Fruit fly (Drosophila melanogaster): ENCODE results near the gene eas.

Gene eas

DNA sequence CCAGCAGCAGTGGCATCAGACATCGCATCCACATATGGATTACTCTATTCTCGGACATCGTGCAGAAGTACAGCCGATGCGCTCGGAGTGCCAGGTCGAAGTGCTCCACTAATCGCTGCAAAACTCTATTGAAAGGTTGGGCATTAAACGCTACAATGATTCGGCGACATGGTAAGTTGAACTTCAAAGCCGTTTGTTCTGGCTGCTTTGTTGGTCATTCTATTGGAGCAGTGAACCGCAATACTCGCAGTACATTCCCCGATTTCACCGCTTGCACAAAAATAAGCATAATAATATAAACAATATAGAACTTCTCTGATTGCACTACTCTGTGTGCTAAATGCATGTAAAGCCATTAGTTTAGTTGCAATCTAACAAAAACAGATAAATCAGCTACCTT is 11.7 kb upstream of the eas start, which contains the start of gene CG12507:
TSS of gene CG12507 (minus strand) at position 101 of the 400 bp plus-strand sequence.
- TF ChIP-seq foxo (GFP tag; optimal IDR thresholded peaks at IDR 0.05) (no peak), N (GFP tag; optimal IDR thresholded peaks at IDR 0.05) (no peak), lola (GFP tag; optimal IDR thresholded peaks at IDR 0.05) (no peak), Mio (GFP tag; optimal IDR thresholded peaks at IDR 0.05) (no peak), usp (GFP tag; optimal IDR thresholded peaks at IDR 0.05) (no peak), Jra (GFP tag; optimal IDR thresholded peaks at IDR 0.05) (no peak), fru (GFP tag; optimal IDR thresholded peaks at IDR 0.05) (no peak), brk (GFP tag; optimal IDR thresholded peaks at IDR 0.05) (no peak), Hnf4 (GFP tag; optimal IDR thresholded peaks at IDR 0.05) (no peak), GATAd (GFP tag; optimal IDR thresholded peaks at IDR 0.05) (no peak), sage (GFP tag; optimal IDR thresholded peaks at IDR 0.05) (no peak), Hr83 (GFP tag; optimal IDR thresholded peaks at IDR 0.05; ENCODE audit: poor library complexity, severe bottlenecking) (no peak), psq (GFP tag; optimal IDR thresholded peaks at IDR 0.05) (no peak), Vsx2 (GFP tag; optimal IDR thresholded peaks at IDR 0.05; ENCODE audit: partially characterized antibody) (no peak), CG32264 (GFP tag; optimal IDR thresholded peaks at IDR 0.05) (no peak), ey (GFP tag; optimal IDR thresholded peaks at IDR 0.05) (no peak)

DNA sequence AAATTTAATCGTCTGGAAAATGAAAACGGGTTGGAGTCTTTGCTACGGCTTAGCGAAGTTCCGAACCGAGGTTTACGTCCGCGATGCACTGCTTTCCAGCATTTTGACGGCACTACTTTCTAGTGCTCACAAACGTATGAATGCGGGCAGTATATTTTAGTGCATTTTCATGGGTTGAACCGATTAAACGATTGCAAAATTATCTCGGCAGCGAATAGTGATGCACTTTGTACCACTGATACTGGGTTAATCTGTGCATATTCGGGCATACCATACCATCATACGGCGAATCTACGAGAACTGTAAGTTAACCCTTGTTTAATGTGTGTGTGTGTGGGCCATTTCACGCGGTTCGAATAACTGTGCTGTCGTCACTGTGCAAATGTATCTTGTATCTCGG is 7.3 kb upstream of the eas start, which contains the start of gene Mfe2:
TSS of gene Mfe2 (plus strand) at position 157 of the 400 bp plus-strand sequence.
- TF ChIP-seq fru (GFP tag; optimal IDR thresholded peaks at IDR 0.05) = peak; percentile 39
- peak; percentile 37 for TF ChIP-seq CG9705 (GFP tag; optimal IDR thresholded peaks at IDR 0.05)
- TF ChIP-seq tai (GFP tag; optimal IDR thresholded peaks at IDR 0.05) = no peak
- TF ChIP-seq Myc (optimal IDR thresholded peaks at IDR 0.05) = peak; percentile 44
- peak; percentile 23 for TF ChIP-seq ey (GFP tag; optimal IDR thresholded peaks at IDR 0.05)
- TF ChIP-seq rgr (GFP tag; optimal IDR thresholded peaks at IDR 0.05) = peak; percentile 66
- peak; percentile 40 for TF ChIP-seq br (GFP tag; optimal IDR thresholded peaks at IDR 0.05)
- TF ChIP-seq Sp1 (GFP tag; optimal IDR thresholded peaks at IDR 0.05) = peak; percentile 43
- peak; percentile 35 for TF ChIP-seq psq (GFP tag; optimal IDR thresholded peaks at IDR 0.05)
- peak; percentile 30 for TF ChIP-seq OdsH (GFP tag; optimal IDR thresholded peaks at IDR 0.05)
- no peak for TF ChIP-seq dmrt93B (GFP tag; optimal IDR thresholded peaks at IDR 0.05)
- TF ChIP-seq Hnf4 (GFP tag; optimal IDR thresholded peaks at IDR 0.05) = peak; percentile 88
- no peak for TF ChIP-seq woc (GFP tag; optimal IDR thresholded peaks at IDR 0.05)
- no peak for TF ChIP-seq Dfd (GFP tag; optimal IDR thresholded peaks at IDR 0.05)
- peak; percentile 31 for TF ChIP-seq Jra (GFP tag; optimal IDR thresholded peaks at IDR 0.05)
- peak; percentile 19 for TF ChIP-seq sv (GFP tag; optimal IDR thresholded peaks at IDR 0.05)
- TF ChIP-seq HLH106 (tag; optimal IDR thresholded peaks at IDR 0.05) = peak; percentile 43
- no peak for TF ChIP-seq Rel (GFP tag; optimal IDR thresholded peaks at IDR 0.05)
- TF ChIP-seq Rel (tag; optimal IDR thresholded peaks at IDR 0.05) = peak; percentile 56
- no peak for TF ChIP-seq Abd-B (GFP tag; optimal IDR thresholded peaks at IDR 0.05)
- TF ChIP-seq Hr83 (GFP tag; optimal IDR thresholded peaks at IDR 0.05; ENCODE audit: poor library complexity, severe bottlenecking) = peak; percentile 66
- TF ChIP-seq Hr78 (GFP tag; optimal IDR thresholded peaks at IDR 0.05) = no peak
- TF ChIP-seq foxo (GFP tag; optimal IDR thresholded peaks at IDR 0.05) = peak in 1 of 2 experiments; percentile 67
- TF ChIP-seq h (GFP tag; optimal IDR thresholded peaks at IDR 0.05) = peak; percentile 64

dm6 chrX:16275168-16275853 is 2.8 kb upstream of the eas start:
- no peak for TF ChIP-seq HLH106 (tag; optimal IDR thresholded peaks at IDR 0.05)
- TF ChIP-seq Hr83 (GFP tag; optimal IDR thresholded peaks at IDR 0.05; ENCODE audit: poor library complexity, severe bottlenecking) = no peak

DNA sequence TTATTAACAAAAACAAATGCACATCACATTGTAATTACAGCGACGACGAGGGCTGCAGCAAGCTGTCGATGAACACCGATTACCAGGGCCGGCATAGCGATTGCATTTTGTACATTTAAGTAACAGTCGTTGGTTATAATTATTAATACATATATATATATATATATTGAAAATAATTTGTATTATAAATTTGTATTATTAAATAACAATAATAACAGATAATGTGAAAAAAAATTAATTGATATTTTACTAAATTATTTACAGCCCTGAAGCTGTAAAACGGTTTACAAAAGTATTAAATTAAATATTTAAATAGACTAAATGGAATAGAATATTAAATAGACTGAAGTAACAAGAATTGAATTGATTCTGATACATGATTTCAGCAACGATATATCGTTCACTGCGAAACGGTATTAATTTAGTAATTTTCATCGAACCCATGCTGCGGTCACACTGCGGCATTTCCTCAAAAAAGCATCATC is 2.2 kb upstream of the eas start, which contains the start of the genes kat80 and Prosalpha4:
TSS of gene kat80 (minus strand) at position 327 of the 485 bp plus-strand sequence.
TSS of gene Prosalpha4 (plus strand) at position 417 of the 485 bp plus-strand sequence.
- TF ChIP-seq woc (GFP tag; optimal IDR thresholded peaks at IDR 0.05) (peak; percentile 23), tai (GFP tag; optimal IDR thresholded peaks at IDR 0.05) (no peak), HLH106 (tag; optimal IDR thresholded peaks at IDR 0.05) (peak; percentile 57), Dif (GFP tag; optimal IDR thresholded peaks at IDR 0.05; ENCODE audit: partially characterized antibody) (no peak), br (GFP tag; optimal IDR thresholded peaks at IDR 0.05) (no peak), Vsx2 (GFP tag; optimal IDR thresholded peaks at IDR 0.05; ENCODE audit: partially characterized antibody) (no peak), psq (GFP tag; optimal IDR thresholded peaks at IDR 0.05) (peak; percentile 21), jim (GFP tag; optimal IDR thresholded peaks at IDR 0.05) (no peak), ey (GFP tag; optimal IDR thresholded peaks at IDR 0.05) (no peak), usp (GFP tag; optimal IDR thresholded peaks at IDR 0.05) (no peak), CrebA (GFP tag; optimal IDR thresholded peaks at IDR 0.05; ENCODE audit: borderline replicate concordance) (no peak), CG9705 (GFP tag; optimal IDR thresholded peaks at IDR 0.05) (no peak), dsf (GFP tag; optimal IDR thresholded peaks at IDR 0.05; ENCODE audit: borderline replicate concordance) (no peak), dmrt93B (GFP tag; optimal IDR thresholded peaks at IDR 0.05) (no peak), h (GFP tag; optimal IDR thresholded peaks at IDR 0.05) (no peak), rgr (GFP tag; optimal IDR thresholded peaks at IDR 0.05) (no peak), brk (GFP tag; optimal IDR thresholded peaks at IDR 0.05) (no peak), Hr83 (GFP tag; optimal IDR thresholded peaks at IDR 0.05; ENCODE audit: poor library complexity, severe bottlenecking) (no peak), sv (GFP tag; optimal IDR thresholded peaks at IDR 0.05) (peak; percentile 10), Rel (GFP tag; optimal IDR thresholded peaks at IDR 0.05) (no peak), Rel (tag; optimal IDR thresholded peaks at IDR 0.05) (no peak), N (GFP tag; optimal IDR thresholded peaks at IDR 0.05) (no peak), CG32264 (GFP tag; optimal IDR thresholded peaks at IDR 0.05) (no peak), OdsH (GFP tag; optimal IDR thresholded peaks at IDR 0.05) (no peak), fru (GFP tag; optimal IDR thresholded peaks at IDR 0.05) (peak; percentile 29), Mio (GFP tag; optimal IDR thresholded peaks at IDR 0.05) (no peak), foxo (GFP tag; optimal IDR thresholded peaks at IDR 0.05) (peak in 1 of 2 experiments; percentile 75), Abd-B (GFP tag; optimal IDR thresholded peaks at IDR 0.05) (no peak), pan (optimal IDR thresholded peaks at IDR 0.05) (no peak), Hnf4 (GFP tag; optimal IDR thresholded peaks at IDR 0.05) (peak; percentile 1), Hr78 (GFP tag; optimal IDR thresholded peaks at IDR 0.05) (no peak), Sp1 (GFP tag; optimal IDR thresholded peaks at IDR 0.05) (peak; percentile 36)
